Worm (Caenorhabditis elegans): ENCODE measurements around the gene nlp-53.

DNA sequence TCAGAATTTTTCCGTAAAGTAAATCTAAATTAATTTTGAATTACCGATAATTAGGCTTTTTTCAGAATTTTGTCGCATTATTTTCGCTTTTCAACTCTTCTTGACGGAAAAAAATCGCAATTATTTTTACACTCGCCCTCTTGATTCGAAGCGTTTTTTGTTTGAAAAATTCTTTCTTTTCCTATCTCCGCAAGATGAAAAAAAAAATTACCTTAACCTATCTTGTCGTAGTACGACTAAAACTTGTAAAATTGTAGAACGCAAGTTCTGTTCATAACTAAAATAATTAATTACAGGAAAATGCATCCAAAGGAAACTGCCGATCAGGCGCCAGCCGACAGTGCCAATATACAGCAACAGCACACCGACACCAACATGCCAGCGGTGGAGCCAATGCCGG, 18.5 kb upstream of the nlp-53 start, which contains the start of gene F54B11.7:
- TF ChIP-seq K11D2.4 (GFP tag; IDR thresholded peaks at IDR 0.05) (no peak), attf-6 (GFP tag; IDR thresholded peaks at IDR 0.05) (no peak), cebp-1 (GFP tag; IDR thresholded peaks at IDR 0.05) (no peak), cebp-1 (tag; optimal IDR thresholded peaks at IDR 0.05) (no peak), unc-130 (GFP tag; optimal IDR thresholded peaks at IDR 0.05) (no peak), attf-3 (GFP tag; conservative IDR thresholded peaks at IDR 0.05) (no peak), ama-1 (optimal IDR thresholded peaks at IDR 0.05) (no peak), ama-1 (GFP tag; optimal IDR thresholded peaks at IDR 0.05) (no peak), nfya-1 (tag; optimal IDR thresholded peaks at IDR 0.05; ENCODE audit: borderline replicate concordance, insufficient read depth) (no peak), sea-2 (GFP tag; IDR thresholded peaks at IDR 0.05) (no peak), egl-18 (GFP tag; IDR thresholded peaks at IDR 0.05) (no peak), F49E8.2 (tag; optimal IDR thresholded peaks at IDR 0.05; ENCODE audit: insufficient read depth) (no peak), bed-2 (GFP tag; IDR thresholded peaks at IDR 0.05) (no peak), ztf-3 (GFP tag; optimal IDR thresholded peaks at IDR 0.05) (no peak)
